Worm (Caenorhabditis elegans): ENCODE data around the gene ZK856.14.

The ZK856.14 gene

DNA sequence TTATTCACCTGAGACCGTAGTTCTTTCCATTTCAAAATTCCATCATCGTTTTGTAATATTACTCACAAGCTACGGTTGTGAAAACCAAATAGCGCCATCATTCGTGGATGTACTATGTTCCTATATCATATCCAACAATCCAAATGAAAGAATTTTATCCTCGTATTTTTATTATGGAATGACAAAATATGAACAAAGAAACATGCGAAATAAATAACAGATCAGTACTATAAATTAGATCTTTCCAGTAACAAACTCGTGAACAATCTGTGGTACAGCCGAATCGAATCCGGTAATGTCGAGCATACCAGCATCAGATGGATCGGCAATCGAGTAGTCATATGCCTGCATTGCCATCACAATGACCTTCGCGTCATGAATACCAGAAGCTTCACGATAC is 35.9 kb downstream of the ZK856.14 start:
- no peak for TF ChIP-seq ets-4 (GFP tag; optimal IDR thresholded peaks at IDR 0.05)
- TF ChIP-seq ama-1 (optimal IDR thresholded peaks at IDR 0.05) = no peak
- peak in 1 of 2 experiments; percentile 64 for TF ChIP-seq ama-1 (GFP tag; optimal IDR thresholded peaks at IDR 0.05)
- TF ChIP-seq nfya-1 (tag; optimal IDR thresholded peaks at IDR 0.05; ENCODE audit: borderline replicate concordance, insufficient read depth) = no peak
- TF ChIP-seq F33H1.4 (GFP tag; IDR thresholded peaks at IDR 0.05) = no peak
- TF ChIP-seq F49E8.2 (tag; optimal IDR thresholded peaks at IDR 0.05; ENCODE audit: insufficient read depth) = peak; percentile 10
- TF ChIP-seq him-1 (tag; optimal IDR thresholded peaks at IDR 0.05) = peak; percentile 25
- TF ChIP-seq tbx-9 (tag; optimal IDR thresholded peaks at IDR 0.05; ENCODE audit: borderline replicate concordance) = no peak
- TF ChIP-seq B0336.3 (GFP tag; IDR thresholded peaks at IDR 0.05) = peak; percentile 53; the same call in 1 of the 2 replicates
- no peak for TF ChIP-seq somi-1 (GFP tag; optimal IDR thresholded peaks at IDR 0.05)
- peak; percentile 67; the same call in 1 of the 2 replicates for TF ChIP-seq Y95B8A.8 (GFP tag; IDR thresholded peaks at IDR 0.05)
- no peak for TF ChIP-seq nhr-27 (tag; optimal IDR thresholded peaks at IDR 0.05)
- no peak for TF ChIP-seq attf-6 (GFP tag; IDR thresholded peaks at IDR 0.05)
- TF ChIP-seq Y56A3A.18 (GFP tag; IDR thresholded peaks at IDR 0.05) = peak; percentile 44; the same call in 1 of the 2 replicates
- no peak for TF ChIP-seq sea-2 (GFP tag; IDR thresholded peaks at IDR 0.05)
- 0 out of 2 replicates have a peak, but pooled peaks have one; percentile 11 for TF ChIP-seq madf-6 (GFP tag; IDR thresholded peaks at IDR 0.05)
- no peak; the same call in 1 of the 2 replicates for TF ChIP-seq cebp-1 (GFP tag; IDR thresholded peaks at IDR 0.05)
- TF ChIP-seq cebp-1 (tag; optimal IDR thresholded peaks at IDR 0.05) = peak; percentile 24
- TF ChIP-seq snpc-1.1 (tag; optimal IDR thresholded peaks at IDR 0.05; ENCODE audit: insufficient read depth) = no peak
- TF ChIP-seq egl-18 (GFP tag; IDR thresholded peaks at IDR 0.05) = no peak
- no peak for TF ChIP-seq hlh-26 (GFP tag; conservative IDR thresholded peaks at IDR 0.05)

DNA sequence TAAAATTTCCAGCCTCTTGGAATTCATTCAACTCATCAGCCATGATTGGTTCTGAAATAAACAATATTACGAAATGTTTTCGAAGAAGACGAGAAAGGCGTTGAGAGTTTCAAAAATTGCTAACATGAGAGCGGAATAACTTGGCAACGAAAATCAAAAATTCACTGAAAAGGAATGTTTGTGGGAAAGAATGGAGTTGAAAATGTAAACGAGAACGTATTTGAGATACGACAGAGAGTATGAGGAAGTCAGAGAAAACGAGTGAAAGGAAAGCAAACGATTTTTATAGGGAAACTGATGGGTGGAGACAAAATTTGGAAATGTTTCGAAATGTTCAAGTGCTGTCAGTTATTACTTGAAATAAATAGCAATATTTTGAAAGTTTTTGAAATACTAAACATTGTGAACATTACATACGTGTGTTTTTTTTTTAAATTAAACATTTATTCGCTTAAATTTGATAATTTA is 38.2 kb downstream of the ZK856.14 start, which contains the start of gene rop-1:
Gene rop-1, minus strand, starts transcription at position 51 of the 468 bp plus-strand sequence.
- TF ChIP-seq hmg-20 (GFP tag; IDR thresholded peaks at IDR 0.05) (no peak), Y79H2A.3 (GFP tag; conservative IDR thresholded peaks at IDR 0.05) (no peak), unc-62 (GFP tag; optimal IDR thresholded peaks at IDR 0.05) (peak; percentile 42), ceh-79 (tag; optimal IDR thresholded peaks at IDR 0.05) (no peak), let-607 (tag; optimal IDR thresholded peaks at IDR 0.05) (no peak), D2030.7 (GFP tag; IDR thresholded peaks at IDR 0.05) (no peak), nfya-1 (tag; optimal IDR thresholded peaks at IDR 0.05; ENCODE audit: borderline replicate concordance, insufficient read depth) (no peak), die-1 (tag; optimal IDR thresholded peaks at IDR 0.05) (no peak), nhr-80 (tag; optimal IDR thresholded peaks at IDR 0.05) (peak; percentile 38), gei-17 (GFP tag; optimal IDR thresholded peaks at IDR 0.05) (no peak), F33H1.4 (GFP tag; IDR thresholded peaks at IDR 0.05) (no peak), madf-10 (tag; optimal IDR thresholded peaks at IDR 0.05) (no peak), chd-7 (tag; optimal IDR thresholded peaks at IDR 0.05) (no peak), cebp-1 (GFP tag; IDR thresholded peaks at IDR 0.05) (0 out of 2 replicates have a peak, but pooled peaks have one; percentile 31), cebp-1 (tag; optimal IDR thresholded peaks at IDR 0.05) (peak; percentile 87), snpc-4 (GFP tag; optimal IDR thresholded peaks at IDR 0.05) (no peak), snpc-4 (tag; optimal IDR thresholded peaks at IDR 0.05) (peak in 1 of 4 experiments; percentile 8)

DNA sequence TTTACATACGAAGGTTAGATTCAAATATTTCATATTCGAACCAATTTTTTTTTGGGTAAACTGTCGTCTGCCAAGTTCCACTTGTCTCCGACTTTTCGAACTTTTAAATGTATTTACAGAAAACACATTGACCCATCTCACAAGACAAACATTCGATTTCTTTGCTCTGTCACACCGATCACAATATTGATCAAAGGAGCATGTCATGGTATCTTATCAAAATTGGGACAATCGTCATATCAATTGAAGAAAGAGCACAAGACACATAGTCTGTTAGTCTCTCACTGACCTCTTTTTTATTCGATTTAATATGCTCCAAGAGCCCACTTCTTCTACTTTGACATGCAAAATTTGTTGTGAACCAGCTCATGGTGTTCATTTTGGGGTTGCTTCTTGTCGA is 39.2 kb downstream of the ZK856.14 start, which contains the start of gene nhr-232:
Gene nhr-232, plus strand, starts transcription at position 121 of the 400 bp plus-strand sequence.
- peak; percentile 91 for TF ChIP-seq nhr-80 (tag; optimal IDR thresholded peaks at IDR 0.05)
- TF ChIP-seq ama-1 (optimal IDR thresholded peaks at IDR 0.05) = no peak
- TF ChIP-seq ama-1 (GFP tag; optimal IDR thresholded peaks at IDR 0.05) = no peak
- TF ChIP-seq pha-4 (tag; optimal IDR thresholded peaks at IDR 0.05) = peak; percentile 31
- no peak for TF ChIP-seq hmg-1.2 (GFP tag; IDR thresholded peaks at IDR 0.05)
- TF ChIP-seq cebp-1 (GFP tag; IDR thresholded peaks at IDR 0.05) = no peak
- TF ChIP-seq cebp-1 (tag; optimal IDR thresholded peaks at IDR 0.05) = peak; percentile 32

Measured in whole organism, young adult.